Worm (Caenorhabditis elegans): ENCODE measurements around the gene damt-1.

DNA sequence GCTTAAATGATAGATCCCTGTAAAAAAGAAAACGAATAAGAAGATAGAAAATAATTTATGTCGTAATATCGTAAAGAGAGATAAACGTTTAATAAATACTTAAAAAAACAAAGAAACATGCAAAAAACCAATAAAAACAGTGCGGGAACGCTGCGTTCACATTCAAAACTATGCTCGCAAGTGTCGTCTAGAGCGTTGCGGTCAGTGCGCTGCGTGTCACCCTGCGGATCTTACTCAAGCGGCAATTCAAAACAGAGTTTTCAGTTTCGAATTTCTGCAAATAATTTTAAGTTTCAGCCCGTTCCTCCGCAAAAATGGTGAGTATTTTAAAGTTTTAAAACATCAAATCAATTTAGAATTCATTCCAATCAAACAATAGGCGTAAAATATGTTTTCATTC lies 5.1 kb upstream of the damt-1 start, which contains the start of the genes tiar-1 and lelo-4:
- TF ChIP-seq ceh-22 (tag; optimal IDR thresholded peaks at IDR 0.05) = no peak
- TF ChIP-seq ceh-24 (tag; optimal IDR thresholded peaks at IDR 0.05) = no peak
